Fruit fly (Drosophila melanogaster) whole organism, embryonic: ENCODE measurements around the gene baf.

Experiments used
- Abd-B ChIP-seq: fragments of 200-800 bp; sonication (Bioruptor generic); optimal IDR thresholded peaks from 2 replicates; lab custom pipeline; 2018; ENCODE audit warnings: missing biosample characterization, mild to moderate bottlenecking, missing genetic modification characterization, moderate library complexity
- Adf1 ChIP-seq: fragments of 200-800 bp; sonication (Bioruptor generic); IDR thresholded peaks from 2 replicates; pipeline ENCODE4 v1.3.6; 2022; ENCODE audit warnings: missing biosample characterization, missing genetic modification characterization
- B-H1 ChIP-seq: fragments of 200-800 bp; sonication (Bioruptor generic); IDR thresholded peaks from 3 replicates; pipeline ENCODE4 v1.3.6; 2022; ENCODE audit warnings: missing biosample characterization, missing genetic modification characterization
- CG10147 ChIP-seq: fragments of 200-800 bp; sonication (Bioruptor generic); optimal IDR thresholded peaks from 2 replicates; lab custom pipeline; 2019; ENCODE audit warnings: missing biosample characterization, mild to moderate bottlenecking, missing genetic modification characterization, moderate library complexity
- CG11085 ChIP-seq: fragments of 200-800 bp; sonication (Bioruptor generic); IDR thresholded peaks from 2 replicates; pipeline ENCODE4 v1.3.6; 2022; ENCODE audit warnings: missing biosample characterization, missing genetic modification characterization
- CG11093 ChIP-seq: fragments of 200-800 bp; sonication (Bioruptor generic); IDR thresholded peaks from 3 replicates; pipeline ENCODE4 v1.3.6; 2022; ENCODE audit warnings: missing biosample characterization, missing genetic modification characterization
- CG14014 ChIP-seq: fragments of 200-800 bp; sonication (Bioruptor generic); IDR thresholded peaks from 2 replicates; pipeline ENCODE4 v1.3.6; 2022; ENCODE audit warnings: missing biosample characterization, missing genetic modification characterization
- CG14860 ChIP-seq: fragments of 200-800 bp; sonication (Bioruptor generic); IDR thresholded peaks from 3 replicates; pipeline ENCODE4 v1.3.6; 2022; ENCODE audit warnings: missing biosample characterization, missing genetic modification characterization; ENCODE audit not compliant: partially characterized antibody
- CG17328 ChIP-seq: fragments of 200-800 bp; sonication (Bioruptor generic); IDR thresholded peaks from 2 replicates; pipeline ENCODE4 v1.3.6; 2022; ENCODE audit warnings: missing biosample characterization, missing genetic modification characterization
- CG17612 ChIP-seq: fragments of 200-800 bp; sonication (Bioruptor generic); IDR thresholded peaks from 2 replicates; pipeline ENCODE4 v1.3.6; 2022; ENCODE audit warnings: missing biosample characterization, missing genetic modification characterization
- CG2120 ChIP-seq: fragments of 200-800 bp; sonication (Bioruptor generic); optimal IDR thresholded peaks from 3 replicates; lab custom pipeline; 2016; ENCODE audit warnings: missing biosample characterization, missing genetic modification characterization
- CG31365 ChIP-seq: fragments of 200-800 bp; sonication (Bioruptor generic); optimal IDR thresholded peaks from 2 replicates; lab custom pipeline; 2018; ENCODE audit warnings: missing biosample characterization, mild to moderate bottlenecking, missing genetic modification characterization
- CG3995 ChIP-seq: fragments of 200-800 bp; sonication (Bioruptor generic); optimal IDR thresholded peaks from 3 replicates; lab custom pipeline; 2016; ENCODE audit warnings: missing biosample characterization, missing genetic modification characterization
- CG4820 ChIP-seq: fragments of 200-800 bp; sonication (Bioruptor generic); optimal IDR thresholded peaks from 3 replicates; lab custom pipeline; 2016; ENCODE audit warnings: missing biosample characterization, missing genetic modification characterization
- CG4854 ChIP-seq: fragments of 200-800 bp; sonication (Bioruptor generic); optimal IDR thresholded peaks from 2 replicates; lab custom pipeline; 2016; ENCODE audit warnings: missing biosample characterization, missing genetic modification characterization, inconsistent platforms
- CG7556 ChIP-seq: fragments of 200-800 bp; sonication (Bioruptor generic); optimal IDR thresholded peaks from 2 replicates; lab custom pipeline; 2017; ENCODE audit warnings: missing biosample characterization, mild to moderate bottlenecking, missing genetic modification characterization
- CG7839 ChIP-seq: fragments of 200-800 bp; sonication (Bioruptor generic); optimal IDR thresholded peaks from 3 replicates; lab custom pipeline; 2018; ENCODE audit warnings: missing biosample characterization, mild to moderate bottlenecking, missing genetic modification characterization, moderate library complexity
- CG9932 ChIP-seq: fragments of 200-800 bp; sonication (Bioruptor generic); IDR thresholded peaks from 2 replicates; pipeline ENCODE4 v1.3.6; 2022; ENCODE audit warnings: missing biosample characterization, missing genetic modification characterization
- Dip3 ChIP-seq: fragments of 200-800 bp; sonication (Bioruptor generic); optimal IDR thresholded peaks from 3 replicates; lab custom pipeline; 2016; ENCODE audit warnings: missing biosample characterization, missing genetic modification characterization
- Doc2 ChIP-seq: fragments of 200-800 bp; sonication (Bioruptor generic); IDR thresholded peaks from 2 replicates; pipeline ENCODE4 v1.3.6; 2022; ENCODE audit warnings: missing biosample characterization, missing genetic modification characterization
- Doc3 ChIP-seq: fragments of 200-800 bp; sonication (Bioruptor generic); IDR thresholded peaks from 3 replicates; pipeline ENCODE4 v1.3.6; 2022; ENCODE audit warnings: missing biosample characterization, missing genetic modification characterization; ENCODE audit not compliant: partially characterized antibody
- Drgx ChIP-seq: fragments of 200-800 bp; sonication (Bioruptor generic); IDR thresholded peaks from 2 replicates; pipeline ENCODE4 v1.3.6; 2022; ENCODE audit warnings: missing biosample characterization, missing genetic modification characterization
- E2f1 ChIP-seq: fragments of 200-800 bp; sonication (Bioruptor generic); IDR thresholded peaks from 2 replicates; pipeline ENCODE4 v1.3.6; 2022; ENCODE audit warnings: missing biosample characterization, missing genetic modification characterization
- ERR ChIP-seq: fragments of 200-800 bp; sonication (Bioruptor generic); optimal IDR thresholded peaks from 2 replicates; lab custom pipeline; 2016; ENCODE audit warnings: missing biosample characterization, missing genetic modification characterization
- Eip74EF ChIP-seq, 2 experiments: fragments of 200-800 bp in 1 of 2; fragments of >200 bp in 1 of 2; sonication (Bioruptor generic) in 1 of 2; optimal IDR thresholded peaks; 2 replicates each; lab custom pipeline; 2017 to 2019; ENCODE audit warnings: missing biosample characterization in 2 of 2, missing genetic modification characterization in 2 of 2, mild to moderate bottlenecking in 1 of 2, moderate library complexity in 1 of 2
- Elba2 ChIP-seq: fragments of 200-800 bp; sonication (Bioruptor generic); optimal IDR thresholded peaks from 3 replicates; lab custom pipeline; 2016; ENCODE audit warnings: missing biosample characterization, missing genetic modification characterization
- HLHmδ ChIP-seq: fragments of 200-800 bp; sonication (Bioruptor generic); optimal IDR thresholded peaks from 2 replicates; lab custom pipeline; 2018; ENCODE audit warnings: missing biosample characterization, mild to moderate bottlenecking, missing genetic modification characterization, moderate library complexity
- Hmx ChIP-seq: fragments of 200-800 bp; sonication (Bioruptor generic); optimal IDR thresholded peaks from 2 replicates; lab custom pipeline; 2016; ENCODE audit warnings: missing biosample characterization, missing genetic modification characterization
- NK7.1 ChIP-seq: fragments of 200-800 bp; sonication (Bioruptor generic); optimal IDR thresholded peaks from 3 replicates; lab custom pipeline; 2016; ENCODE audit warnings: missing biosample characterization, missing genetic modification characterization
- Neu2 ChIP-seq: fragments of 200-800 bp; sonication (Bioruptor generic); optimal IDR thresholded peaks from 3 replicates; lab custom pipeline; 2016; ENCODE audit warnings: missing biosample characterization, missing genetic modification characterization, borderline replicate concordance
- Nf-YA ChIP-seq: fragments of 200-800 bp; sonication (Bioruptor generic); IDR thresholded peaks from 2 replicates; pipeline ENCODE4 v1.3.6; 2022; ENCODE audit warnings: missing biosample characterization, missing genetic modification characterization
- Poxn ChIP-seq: fragments of 200-800 bp; sonication (Bioruptor generic); IDR thresholded peaks from 2 replicates; pipeline ENCODE4 v1.3.6; 2022; ENCODE audit warnings: missing biosample characterization, missing genetic modification characterization
- Scr ChIP-seq: fragments of 200-800 bp; sonication (Bioruptor generic); IDR thresholded peaks from 2 replicates; pipeline ENCODE4 v1.3.6; 2022; ENCODE audit warnings: missing biosample characterization, missing genetic modification characterization; ENCODE audit not compliant: partially characterized antibody
- ash1 ChIP-seq: fragments of 200-800 bp; sonication (Bioruptor generic); optimal IDR thresholded peaks from 2 replicates; lab custom pipeline; 2018; ENCODE audit warnings: missing biosample characterization, mild to moderate bottlenecking, missing genetic modification characterization
- ato ChIP-seq: fragments of 200-800 bp; sonication (Bioruptor generic); IDR thresholded peaks from 2 replicates; pipeline ENCODE4 v1.3.6; 2022; ENCODE audit warnings: missing biosample characterization, missing genetic modification characterization; ENCODE audit not compliant: partially characterized antibody
- chn ChIP-seq: fragments of 200-800 bp; sonication (Bioruptor generic); optimal IDR thresholded peaks from 2 replicates; lab custom pipeline; 2016; ENCODE audit warnings: missing biosample characterization, missing genetic modification characterization
- en ChIP-seq: fragments of 200-800 bp; sonication (Bioruptor generic); optimal IDR thresholded peaks from 2 replicates; lab custom pipeline; 2016; ENCODE audit warnings: missing biosample characterization, missing genetic modification characterization
- h ChIP-seq: fragments of >200 bp; optimal IDR thresholded peaks from 2 replicates; lab custom pipeline; 2017
- knrl ChIP-seq: fragments of 200-800 bp; sonication (Bioruptor generic); IDR thresholded peaks from 3 replicates; pipeline ENCODE4 v1.3.6; 2022; ENCODE audit warnings: missing biosample characterization, missing genetic modification characterization; ENCODE audit not compliant: partially characterized antibody
- lmd ChIP-seq: fragments of 200-800 bp; sonication (Bioruptor generic); IDR thresholded peaks from 2 replicates; pipeline ENCODE4 v1.3.6; 2022; ENCODE audit warnings: missing biosample characterization, missing genetic modification characterization
- pho ChIP-seq: fragments of 200-800 bp; sonication (Bioruptor generic); optimal IDR thresholded peaks from 2 replicates; lab custom pipeline; 2016; ENCODE audit warnings: missing biosample characterization, missing genetic modification characterization
- rib ChIP-seq: fragments of 200-800 bp; sonication (Bioruptor generic); IDR thresholded peaks from 2 replicates; pipeline ENCODE4 v1.3.6; 2022; ENCODE audit warnings: missing biosample characterization, missing genetic modification characterization
- sima ChIP-seq: fragments of 200-800 bp; sonication (Bioruptor generic); optimal IDR thresholded peaks from 2 replicates; lab custom pipeline; 2016; ENCODE audit warnings: missing biosample characterization, missing genetic modification characterization
- sug ChIP-seq: fragments of 200-800 bp; optimal IDR thresholded peaks from 2 replicates; lab custom pipeline; 2019; ENCODE audit warnings: missing biosample characterization, mild to moderate bottlenecking, missing genetic modification characterization, moderate library complexity
- tgo ChIP-seq: fragments of 200-800 bp; sonication (Bioruptor generic); IDR thresholded peaks from 3 replicates; pipeline ENCODE4 v1.3.6; 2022; ENCODE audit warnings: missing biosample characterization, missing genetic modification characterization
- tup ChIP-seq: fragments of 200-800 bp; sonication (Bioruptor generic); optimal IDR thresholded peaks from 2 replicates; lab custom pipeline; 2016; ENCODE audit warnings: missing biosample characterization, mild to moderate bottlenecking, missing genetic modification characterization, moderate library complexity
- unpg ChIP-seq: fragments of 200-800 bp; sonication (Bioruptor generic); optimal IDR thresholded peaks from 3 replicates; lab custom pipeline; 2018; ENCODE audit warnings: missing biosample characterization, mild to moderate bottlenecking, missing genetic modification characterization, moderate library complexity
- usp ChIP-seq: fragments of >200 bp; optimal IDR thresholded peaks from 2 replicates; lab custom pipeline; 2017; ENCODE audit warnings: missing biosample characterization, missing genetic modification characterization
- zfh1 ChIP-seq: fragments of 200-800 bp; sonication (Bioruptor generic); IDR thresholded peaks from 3 replicates; pipeline ENCODE4 v1.3.6; 2022; ENCODE audit warnings: missing biosample characterization, missing genetic modification characterization

The baf gene

DNA sequence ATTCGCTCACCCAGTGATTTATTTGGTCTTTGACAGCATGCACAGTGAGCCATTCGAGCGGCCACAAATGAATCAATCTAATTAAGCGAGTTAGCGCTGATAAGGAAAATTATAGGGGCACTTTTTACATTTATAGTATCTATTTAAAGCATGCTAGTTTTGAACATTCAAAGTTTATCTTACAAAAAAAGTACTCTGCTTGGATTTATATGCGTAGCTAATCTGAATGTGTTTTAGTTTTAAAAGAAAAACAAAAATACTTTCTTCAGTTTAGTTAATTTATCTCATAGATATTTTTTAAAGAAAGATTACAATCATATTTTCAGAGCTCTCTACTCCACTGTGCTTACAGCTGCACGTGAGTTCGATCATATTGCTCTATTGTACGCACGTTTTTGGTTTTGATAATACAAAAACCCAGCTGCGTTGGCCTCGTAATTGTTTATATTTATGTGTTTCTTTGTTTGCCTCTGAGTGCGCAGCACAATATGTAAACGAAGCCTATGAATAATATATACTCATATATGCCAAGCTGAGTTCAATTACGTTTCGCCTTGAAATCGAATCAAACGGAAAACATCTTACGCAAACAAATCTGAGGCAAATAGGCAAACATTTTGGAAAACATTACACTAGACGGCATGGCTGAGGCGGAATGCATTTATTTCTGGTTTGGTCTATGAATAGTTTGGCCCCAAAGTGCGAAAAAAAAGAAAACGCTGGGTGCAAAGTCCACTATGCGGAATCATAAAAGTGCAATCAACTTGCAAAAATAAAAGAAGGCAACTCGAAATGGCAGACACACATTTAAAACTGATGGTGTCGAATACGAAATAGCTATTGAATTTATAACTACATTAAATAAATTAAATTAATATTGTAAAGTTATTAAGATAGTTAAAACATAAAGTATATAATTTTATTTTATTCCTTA lies 27.3 kb upstream of the baf start (continued):
- peak; percentile 85 for TF ChIP-seq sug
- no peak for TF ChIP-seq Elba2 (GFP tag; lab: Kevin White, UChicago)
- TF ChIP-seq CG2120 (GFP tag; lab: Kevin White, UChicago), result peak; percentile 89
- TF ChIP-seq zfh1, result peak; percentile 76
- TF ChIP-seq unpg (GFP tag; lab: Kevin White, UChicago), result peak; percentile 84
- peak; percentile 91 for TF ChIP-seq CG10147 (GFP tag; lab: Kevin White, UChicago)
- peak; percentile 96 for TF ChIP-seq CG7556 (GFP tag; lab: Kevin White, UChicago)
- peak; percentile 91 for TF ChIP-seq Drgx
- TF ChIP-seq CG31365 (tag; lab: Kevin White, UChicago), result peak; percentile 33
- peak in 1 of 2 experiments; percentile 90 for TF ChIP-seq Eip74EF (GFP tag; optimal IDR thresholded peaks at IDR 0.05; lab: Kevin White, UChicago)
- TF ChIP-seq ash1, result no peak
- TF ChIP-seq Dip3, result peak; percentile 66
- peak; percentile 35 for TF ChIP-seq en (GFP tag; lab: Kevin White, UChicago)
- TF ChIP-seq CG4820, result peak; percentile 80
- no peak for TF ChIP-seq h (lab: Kevin White, UChicago)
- no peak for TF ChIP-seq knrl (GFP tag; lab: Robert Waterston, UW)
- TF ChIP-seq CG4854 (GFP tag; lab: Kevin White, UChicago), result peak; percentile 72
- peak; percentile 61; the same call in 1 of the 2 replicates for TF ChIP-seq Poxn (GFP tag; lab: Robert Waterston, UW)
- peak; percentile 71 for TF ChIP-seq E2f1 (GFP tag; lab: Robert Waterston, UW)
- TF ChIP-seq chn (GFP tag; lab: Kevin White, UChicago), result peak; percentile 80
- TF ChIP-seq rib (GFP tag; lab: Robert Waterston, UW), result 0 out of 2 replicates have a peak, but pooled peaks have one; percentile 28
- TF ChIP-seq CG11085 (GFP tag; lab: Robert Waterston, UW), result peak; percentile 52
- TF ChIP-seq Doc2 (GFP tag; lab: Robert Waterston, UW), result 0 out of 2 replicates have a peak, but pooled peaks have one; percentile 20
- no peak for TF ChIP-seq Scr (GFP tag; lab: Robert Waterston, UW)
- peak; percentile 54; the same call in 1 of the 2 replicates for TF ChIP-seq CG17612 (GFP tag; lab: Robert Waterston, UW)
- TF ChIP-seq Abd-B (GFP tag; lab: Kevin White, UChicago), result peak; percentile 90
- TF ChIP-seq tup (GFP tag; lab: Kevin White, UChicago), result peak; percentile 10
- TF ChIP-seq Hmx (GFP tag; lab: Kevin White, UChicago), result peak; percentile 62
- peak; percentile 58 for TF ChIP-seq sima (GFP tag; lab: Kevin White, UChicago)
- TF ChIP-seq B-H1 (GFP tag; lab: Robert Waterston, UW), result peak; percentile 76
- no peak for TF ChIP-seq HLHmδ (GFP tag; lab: Kevin White, UChicago)
- peak; percentile 30 for TF ChIP-seq CG3995 (GFP tag; lab: Kevin White, UChicago)
- TF ChIP-seq Adf1 (GFP tag; lab: Robert Waterston, UW), result peak; percentile 57
- TF ChIP-seq CG11093 (GFP tag; lab: Robert Waterston, UW), result peak; percentile 80; the same call in 2 of the 3 replicates
- TF ChIP-seq NK7.1 (GFP tag; lab: Kevin White, UChicago), result peak; percentile 65
- TF ChIP-seq Nf-YA (GFP tag; lab: Robert Waterston, UW), result peak; percentile 62
- TF ChIP-seq tgo, result peak; percentile 87
- TF ChIP-seq ERR, result peak; percentile 71
- no peak for TF ChIP-seq ato (GFP tag; lab: Robert Waterston, UW)
- no peak for TF ChIP-seq Neu2 (GFP tag; lab: Kevin White, UChicago)
- TF ChIP-seq CG14860 (GFP tag; lab: Robert Waterston, UW), result no peak
- TF ChIP-seq CG7839 (tag; lab: Kevin White, UChicago), result peak; percentile 92
- TF ChIP-seq pho (GFP tag; lab: Kevin White, UChicago), result peak; percentile 84
- TF ChIP-seq CG17328 (GFP tag; lab: Robert Waterston, UW), result peak; percentile 71
- TF ChIP-seq lmd (GFP tag; lab: Robert Waterston, UW), result peak; percentile 87
- TF ChIP-seq CG14014 (GFP tag; lab: Robert Waterston, UW), result peak; percentile 78
- TF ChIP-seq usp (GFP tag; lab: Kevin White, UChicago), result no peak
- peak; percentile 68 for TF ChIP-seq CG9932 (GFP tag; lab: Robert Waterston, UW)
- no peak for TF ChIP-seq Doc3
